Worm (Caenorhabditis elegans) whole organism, L4/young adult: ENCODE measurements around the gene mrpl-44.

ENCODE experiments used
- W03F9.2 ChIP-seq: fragments of 150-350 bp; optimal IDR thresholded peaks from 2 replicates; lab custom pipeline; 2014; ENCODE audit warnings: missing biosample characterization, missing genetic modification characterization
- dao-5 ChIP-seq: sonication (generic microtip); optimal IDR thresholded peaks from 2 replicates; lab custom pipeline; 2016; ENCODE audit warnings: missing genotype, missing genetic modification characterization, moderate library complexity, missing compliant biosample characterization
- him-1 ChIP-seq: sonication (generic microtip); optimal IDR thresholded peaks from 2 replicates; lab custom pipeline; 2016; ENCODE audit warnings: missing genotype, missing genetic modification reagents, missing genetic modification characterization, missing compliant biosample characterization

DNA sequence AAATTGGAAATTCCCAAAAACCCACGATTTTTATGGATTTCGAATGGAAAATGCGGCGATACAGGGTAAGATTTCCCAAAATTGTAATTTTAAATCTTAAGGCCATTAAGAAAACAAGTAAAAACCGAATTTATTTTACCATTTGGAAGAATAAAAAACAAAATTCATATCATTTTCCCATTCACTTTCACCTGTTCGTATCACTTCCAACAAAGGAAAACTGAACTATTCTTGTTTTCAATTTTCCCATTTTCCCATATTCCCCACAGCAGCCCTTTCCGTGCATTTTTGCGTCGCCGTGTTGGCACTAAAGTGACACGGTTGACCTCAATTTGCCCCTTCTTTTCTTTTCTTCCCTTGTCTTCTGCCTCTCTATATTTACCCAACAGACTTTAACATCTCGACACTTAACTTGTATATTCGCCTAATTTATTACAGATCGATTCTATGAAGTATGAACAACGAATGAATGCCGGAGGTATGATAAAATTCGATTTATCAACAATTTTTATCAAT is 36.7 kb upstream of the mrpl-44 start, which contains the start of gene sec-16A.1:
- TF ChIP-seq him-1 (tag; lab: Kevin White, UChicago) (no peak), W03F9.2 (tag; lab: Kevin White, UChicago) (no peak), dao-5 (tag; lab: Kevin White, UChicago) (no peak)
